Fruit fly (Drosophila melanogaster) whole organism, embryonic: ENCODE data around the gene Ror.

Experiments
- Atf3 ChIP-seq: fragments of 200-800 bp; sonication (Bioruptor generic); optimal IDR thresholded peaks from 3 replicates; lab custom pipeline; 2016; ENCODE audit warnings: missing biosample characterization, missing genetic modification characterization
- B-H2 ChIP-seq: fragments of 200-800 bp; sonication (Bioruptor generic); optimal IDR thresholded peaks from 2 replicates; lab custom pipeline; 2018; ENCODE audit warnings: missing biosample characterization, mild to moderate bottlenecking, missing genetic modification characterization
- Blimp-1 ChIP-seq: fragments of 200-800 bp; sonication (Bioruptor generic); optimal IDR thresholded peaks from 3 replicates; lab custom pipeline; 2018; ENCODE audit warnings: missing biosample characterization, missing genetic modification characterization, mild to moderate bottlenecking, moderate library complexity, missing genetic modification reagents
- Bteb2 ChIP-seq: fragments of 200-800 bp; sonication (Bioruptor generic); optimal IDR thresholded peaks from 2 replicates; lab custom pipeline; 2016; ENCODE audit warnings: missing biosample characterization, missing genetic modification characterization
- CG10274 ChIP-seq: fragments of 200-800 bp; sonication (Bioruptor generic); optimal IDR thresholded peaks from 3 replicates; lab custom pipeline; 2017; ENCODE audit warnings: missing biosample characterization, mild to moderate bottlenecking, missing genetic modification characterization
- CG10366 ChIP-seq: fragments of 200-800 bp; sonication (Bioruptor generic); IDR thresholded peaks from 2 replicates; pipeline ENCODE4 v1.3.6; 2022; ENCODE audit warnings: missing biosample characterization, missing genetic modification characterization
- CG12104 ChIP-seq: fragments of 200-800 bp; sonication (Bioruptor generic); optimal IDR thresholded peaks from 3 replicates; lab custom pipeline; 2016; ENCODE audit warnings: missing biosample characterization, missing genetic modification characterization
- CG1233 ChIP-seq: fragments of 200-800 bp; sonication (Bioruptor generic); optimal IDR thresholded peaks from 4 replicates; lab custom pipeline; 2018; ENCODE audit warnings: missing biosample characterization, mild to moderate bottlenecking, missing genetic modification characterization
- CG13624 ChIP-seq: fragments of 200-800 bp; sonication (Bioruptor generic); optimal IDR thresholded peaks from 2 replicates; lab custom pipeline; 2016; ENCODE audit warnings: missing biosample characterization, missing genetic modification characterization
- CG14050 ChIP-seq: fragments of 200-800 bp; sonication (Bioruptor generic); IDR thresholded peaks from 3 replicates; pipeline ENCODE4 v1.3.6; 2022; ENCODE audit warnings: missing biosample characterization, missing genetic modification characterization
- CG14667 ChIP-seq: fragments of 200-800 bp; sonication (Bioruptor generic); IDR thresholded peaks from 2 replicates; pipeline ENCODE4 v1.3.6; 2022; ENCODE audit warnings: missing biosample characterization, missing genetic modification characterization
- CG15696 ChIP-seq: fragments of 200-800 bp; sonication (Bioruptor generic); optimal IDR thresholded peaks from 2 replicates; lab custom pipeline; 2019; ENCODE audit warnings: missing biosample characterization, mild to moderate bottlenecking, missing genetic modification characterization, moderate library complexity
- CG1602 ChIP-seq: fragments of 200-800 bp; sonication (Bioruptor generic); optimal IDR thresholded peaks from 3 replicates; lab custom pipeline; 2016; ENCODE audit warnings: missing biosample characterization, missing genetic modification characterization
- CG17912 ChIP-seq: fragments of 200-800 bp; sonication (Bioruptor generic); optimal IDR thresholded peaks from 2 replicates; lab custom pipeline; 2018; ENCODE audit warnings: missing biosample characterization, mild to moderate bottlenecking, missing genetic modification characterization
- CG2712 ChIP-seq: fragments of 200-800 bp; optimal IDR thresholded peaks from 3 replicates; lab custom pipeline; 2019; ENCODE audit warnings: missing biosample characterization, mild to moderate bottlenecking, missing genetic modification characterization, moderate library complexity
- CG32772 ChIP-seq: fragments of 200-800 bp; sonication (Bioruptor generic); IDR thresholded peaks from 2 replicates; pipeline ENCODE4 v1.3.6; 2022; ENCODE audit warnings: missing biosample characterization, missing genetic modification characterization
- CG33213 ChIP-seq: fragments of 200-800 bp; sonication (Bioruptor generic); optimal IDR thresholded peaks from 3 replicates; lab custom pipeline; 2016; ENCODE audit warnings: missing biosample characterization, missing genetic modification characterization
- CG4328 ChIP-seq: fragments of 200-800 bp; sonication (Bioruptor generic); optimal IDR thresholded peaks from 3 replicates; lab custom pipeline; 2017; ENCODE audit warnings: missing biosample characterization, missing genetic modification reagents, missing genetic modification characterization
- CG4360 ChIP-seq: fragments of 200-800 bp; sonication (Bioruptor generic); IDR thresholded peaks from 2 replicates; pipeline ENCODE4 v1.3.6; 2022; ENCODE audit warnings: missing biosample characterization, missing genetic modification characterization
- CG4854 ChIP-seq: fragments of 200-800 bp; sonication (Bioruptor generic); optimal IDR thresholded peaks from 2 replicates; lab custom pipeline; 2016; ENCODE audit warnings: missing biosample characterization, missing genetic modification characterization, inconsistent platforms
- CG5953 ChIP-seq: fragments of 200-800 bp; sonication (Bioruptor generic); IDR thresholded peaks from 2 replicates; pipeline ENCODE4 v1.3.6; 2022; ENCODE audit warnings: missing biosample characterization, missing genetic modification characterization
- CG7271 ChIP-seq: fragments of 200-800 bp; sonication (Bioruptor generic); optimal IDR thresholded peaks from 2 replicates; lab custom pipeline; 2018; ENCODE audit warnings: missing biosample characterization, mild to moderate bottlenecking, missing genetic modification characterization, moderate library complexity
- CG8089 ChIP-seq: fragments of 200-800 bp; sonication (Bioruptor generic); optimal IDR thresholded peaks from 3 replicates; lab custom pipeline; 2016; ENCODE audit warnings: missing biosample characterization, missing genetic modification characterization
- CkIIα-i1 ChIP-seq: fragments of 200-800 bp; sonication (Bioruptor generic); IDR thresholded peaks from 2 replicates; pipeline ENCODE4 v1.3.6; 2022; ENCODE audit warnings: missing biosample characterization, missing genetic modification characterization
- Hr51 ChIP-seq, 2 experiments: fragments of 200-800 bp; sonication (Bioruptor generic); optimal IDR thresholded peaks; 2 replicates in 1 of 2; 3 replicates in 1 of 2; lab custom pipeline; 2016 to 2018; ENCODE audit warnings: missing biosample characterization in 2 of 2, missing genetic modification characterization in 2 of 2, mild to moderate bottlenecking in 1 of 2, moderate library complexity in 1 of 2
- Kr ChIP-seq: fragments of 200-800 bp; sonication (Bioruptor generic); optimal IDR thresholded peaks from 2 replicates; lab custom pipeline; 2017; ENCODE audit warnings: missing biosample characterization, mild to moderate bottlenecking, missing genetic modification characterization
- Lhr ChIP-seq: fragments of 200-800 bp; sonication (Bioruptor generic); optimal IDR thresholded peaks from 3 replicates; lab custom pipeline; 2017; ENCODE audit warnings: mild to moderate bottlenecking, missing biosample characterization, missing genetic modification reagents, missing genetic modification characterization
- Lim3 ChIP-seq: fragments of 200-800 bp; sonication (Bioruptor generic); IDR thresholded peaks from 2 replicates; pipeline ENCODE4 v1.3.6; 2022; ENCODE audit warnings: missing biosample characterization, missing genetic modification characterization
- NC2α ChIP-seq: fragments of 200-800 bp; sonication (Bioruptor generic); optimal IDR thresholded peaks from 2 replicates; lab custom pipeline; 2016; ENCODE audit warnings: missing biosample characterization, missing genetic modification characterization
- NFAT ChIP-seq: fragments of 200-800 bp; sonication (Bioruptor generic); IDR thresholded peaks from 2 replicates; pipeline ENCODE4 v1.3.6; 2022; ENCODE audit warnings: missing biosample characterization, missing genetic modification characterization
- Tbp ChIP-seq: fragments of >200 bp; optimal IDR thresholded peaks from 2 replicates; lab custom pipeline; 2018; ENCODE audit warnings: missing biosample characterization, missing genetic modification characterization
- abd-A ChIP-seq: fragments of 200-800 bp; sonication (Bioruptor generic); optimal IDR thresholded peaks from 3 replicates; lab custom pipeline; 2019; ENCODE audit warnings: missing biosample characterization, mild to moderate bottlenecking, missing genetic modification characterization, moderate library complexity
- bsh ChIP-seq, 2 experiments: fragments of 200-800 bp; sonication (Bioruptor generic); optimal IDR thresholded peaks; 2 replicates each; lab custom pipeline; 2017 to 2018; ENCODE audit warnings: mild to moderate bottlenecking in 2 of 2, missing biosample characterization in 2 of 2, missing genetic modification characterization in 2 of 2, moderate library complexity in 1 of 2
- cad ChIP-seq: fragments of >200 bp; optimal IDR thresholded peaks from 2 replicates; lab custom pipeline; 2017; ENCODE audit warnings: missing biosample characterization, missing genetic modification characterization
- crp ChIP-seq, 2 experiments: fragments of 200-800 bp; sonication (Bioruptor generic); optimal IDR thresholded peaks; 2 replicates in 1 of 2; 3 replicates in 1 of 2; lab custom pipeline; 2017; ENCODE audit warnings: missing biosample characterization in 2 of 2, missing genetic modification characterization in 2 of 2, mild to moderate bottlenecking in 1 of 2, moderate library complexity in 1 of 2
- gro ChIP-seq: fragments of 200-800 bp; sonication (Bioruptor generic); optimal IDR thresholded peaks from 2 replicates; lab custom pipeline; 2016; ENCODE audit warnings: missing biosample characterization, missing genetic modification characterization
- hth ChIP-seq: fragments of >200 bp; optimal IDR thresholded peaks from 2 replicates; lab custom pipeline; 2017; ENCODE audit warnings: inconsistent platforms
- inv ChIP-seq: fragments of 200-800 bp; sonication (Bioruptor generic); IDR thresholded peaks from 2 replicates; pipeline ENCODE4 v1.3.6; 2022; ENCODE audit warnings: missing biosample characterization, missing genetic modification characterization; ENCODE audit not compliant: partially characterized antibody
- lbe ChIP-seq: fragments of 200-800 bp; sonication (Bioruptor generic); optimal IDR thresholded peaks from 2 replicates; lab custom pipeline; 2016; ENCODE audit warnings: missing biosample characterization, mild to moderate bottlenecking, missing genetic modification characterization
- mam ChIP-seq: fragments of 200-800 bp; sonication (Bioruptor generic); optimal IDR thresholded peaks from 3 replicates; lab custom pipeline; 2016; ENCODE audit warnings: missing biosample characterization, missing genetic modification characterization
- nerfin-1 ChIP-seq: fragments of 200-800 bp; sonication (Bioruptor generic); optimal IDR thresholded peaks from 3 replicates; lab custom pipeline; 2019; ENCODE audit warnings: missing biosample characterization, mild to moderate bottlenecking, missing genetic modification characterization, moderate library complexity
- p53 ChIP-seq: fragments of 200-800 bp; sonication (Bioruptor generic); optimal IDR thresholded peaks from 2 replicates; lab custom pipeline; 2016; ENCODE audit warnings: missing biosample characterization, missing genetic modification characterization
- peb ChIP-seq: fragments of 200-800 bp; sonication (Bioruptor generic); IDR thresholded peaks from 2 replicates; pipeline ENCODE4 v1.3.6; 2022; ENCODE audit warnings: missing biosample characterization, missing genetic modification characterization
- phol ChIP-seq: fragments of 200-800 bp; sonication (Bioruptor generic); optimal IDR thresholded peaks from 3 replicates; lab custom pipeline; 2018; ENCODE audit warnings: missing biosample characterization, mild to moderate bottlenecking, missing genetic modification characterization, moderate library complexity
- ro ChIP-seq: fragments of 200-800 bp; sonication (Bioruptor generic); IDR thresholded peaks from 2 replicates; pipeline ENCODE4 v1.3.6; 2022; ENCODE audit warnings: missing biosample characterization, missing genetic modification characterization
- run ChIP-seq: fragments of 200-800 bp; sonication (Bioruptor generic); optimal IDR thresholded peaks from 3 replicates; lab custom pipeline; 2018; ENCODE audit warnings: missing biosample characterization, mild to moderate bottlenecking, missing genetic modification characterization
- sd ChIP-seq: fragments of 200-800 bp; sonication (Bioruptor generic); optimal IDR thresholded peaks from 3 replicates; lab custom pipeline; 2018; ENCODE audit warnings: missing biosample characterization, mild to moderate bottlenecking, missing genetic modification characterization, moderate library complexity
- sens ChIP-seq: fragments of 200-800 bp; sonication (Bioruptor generic); peaks from one replicate; lab custom pipeline; 2016; ENCODE audit warnings: missing biosample characterization, missing genetic modification characterization
- seq ChIP-seq: fragments of 200-800 bp; sonication (Bioruptor generic); IDR thresholded peaks from 2 replicates; pipeline ENCODE4 v1.3.6; 2022; ENCODE audit warnings: missing biosample characterization, missing genetic modification characterization
- sqz ChIP-seq: fragments of 200-800 bp; sonication (Bioruptor generic); optimal IDR thresholded peaks from 3 replicates; lab custom pipeline; 2018; ENCODE audit warnings: missing biosample characterization, mild to moderate bottlenecking, missing genetic modification characterization
- tap ChIP-seq: fragments of 200-800 bp; optimal IDR thresholded peaks from 3 replicates; lab custom pipeline; 2019; ENCODE audit warnings: missing biosample characterization, mild to moderate bottlenecking, missing genetic modification characterization, moderate library complexity
- trem ChIP-seq: fragments of 200-800 bp; optimal IDR thresholded peaks from 3 replicates; lab custom pipeline; 2019; ENCODE audit warnings: missing biosample characterization, mild to moderate bottlenecking, missing genetic modification characterization, moderate library complexity
- vfl ChIP-seq: fragments of 200-800 bp; sonication (Bioruptor generic); optimal IDR thresholded peaks from 2 replicates; lab custom pipeline; 2016; ENCODE audit warnings: missing biosample characterization, missing genetic modification characterization

Gene Ror

dm6 chr2L:10298306-10298705 is 46.7 kb downstream of the Ror start (continued):
- TF ChIP-seq CG2712 (tag; lab: Kevin White, UChicago): peak; percentile 26
- no peak for TF ChIP-seq ro (GFP tag; lab: Robert Waterston, UW)
- no peak for TF ChIP-seq CG10366 (GFP tag; lab: Robert Waterston, UW)
- no peak for TF ChIP-seq bsh (GFP tag; optimal IDR thresholded peaks at IDR 0.05; lab: Kevin White, UChicago)
- no peak for TF ChIP-seq sens
- TF ChIP-seq CG32772: no peak
- no peak for TF ChIP-seq Lim3
- no peak for TF ChIP-seq p53 (GFP tag; lab: Kevin White, UChicago)
- TF ChIP-seq CG13624 (GFP tag; lab: Kevin White, UChicago): no peak
- TF ChIP-seq CG1233 (GFP tag; lab: Kevin White, UChicago): no peak
- TF ChIP-seq Kr (GFP tag; lab: Kevin White, UChicago): no peak
- TF ChIP-seq phol (tag; lab: Kevin White, UChicago): peak; percentile 9
- TF ChIP-seq CG4328 (GFP tag; lab: Kevin White, UChicago): no peak
- no peak for TF ChIP-seq tap (tag; lab: Kevin White, UChicago)
- no peak for TF ChIP-seq CG12104
- no peak for TF ChIP-seq NFAT (GFP tag; lab: Robert Waterston, UW)
- TF ChIP-seq sqz: no peak
- TF ChIP-seq CG33213 (GFP tag; lab: Kevin White, UChicago): peak; percentile 5
- peak; percentile 35 for TF ChIP-seq inv (GFP tag; lab: Robert Waterston, UW)
- TF ChIP-seq Blimp-1: no peak
- no peak for TF ChIP-seq NC2α (GFP tag; lab: Kevin White, UChicago)
- TF ChIP-seq CG4360 (GFP tag; lab: Robert Waterston, UW): no peak
- TF ChIP-seq B-H2 (GFP tag; lab: Kevin White, UChicago): peak; percentile 30
- no peak for TF ChIP-seq Bteb2
- no peak for TF ChIP-seq CG15696 (tag; lab: Kevin White, UChicago)
- no peak for TF ChIP-seq seq
- no peak for TF ChIP-seq lbe
- TF ChIP-seq nerfin-1 (tag; lab: Kevin White, UChicago): peak; percentile 31
- TF ChIP-seq crp (GFP tag; optimal IDR thresholded peaks at IDR 0.05; lab: Kevin White, UChicago): no peak
- no peak for TF ChIP-seq run (tag; lab: Kevin White, UChicago)
- TF ChIP-seq abd-A (tag; lab: Kevin White, UChicago): no peak
- no peak for TF ChIP-seq hth
- TF ChIP-seq vfl (GFP tag; lab: Kevin White, UChicago): no peak
- TF ChIP-seq CG4854 (GFP tag; lab: Kevin White, UChicago): no peak

- TF ChIP-seq cad (no peak), Hr51 (GFP tag; optimal IDR thresholded peaks at IDR 0.05; lab: Kevin White, UChicago) (peak in 1 of 2 experiments; percentile 42), sd (tag; lab: Kevin White, UChicago) (no peak), peb (no peak), Atf3 (GFP tag; lab: Kevin White, UChicago) (no peak), CG17912 (GFP tag; lab: Kevin White, UChicago) (no peak), CG8089 (no peak), CG5953 (GFP tag; lab: Robert Waterston, UW) (no peak), trem (tag; lab: Kevin White, UChicago) (no peak), CkIIα-i1 (GFP tag; lab: Robert Waterston, UW) (no peak), mam (GFP tag; lab: Kevin White, UChicago) (no peak), CG14667 (GFP tag; lab: Robert Waterston, UW) (no peak), gro (no peak), CG14050 (no peak), CG10274 (GFP tag; lab: Kevin White, UChicago) (no peak), Lhr (GFP tag; lab: Kevin White, UChicago) (no peak), CG7271 (no peak), Tbp (GFP tag; lab: Kevin White, UChicago) (no peak), CG1602 (no peak)
Measured at dm6 chr2L:10299077-10299809, 47.6 kb downstream of the Ror start.
